Worm (Caenorhabditis elegans) whole organism, L3 larva: ENCODE measurements around the gene sysm-1.

ENCODE experiments used
- R02D3.7 ChIP-seq: fragments of 150-350 bp; optimal IDR thresholded peaks from 2 replicates; lab custom pipeline; 2014; ENCODE audit warnings: missing biosample characterization, missing genetic modification characterization
- ZK546.5 ChIP-seq: sonication (generic microtip); optimal IDR thresholded peaks from 2 replicates; lab custom pipeline; 2017; ENCODE audit warnings: missing biosample characterization, missing genetic modification characterization
- ama-1 ChIP-seq: fragments of 150-350 bp; optimal IDR thresholded peaks from 2 replicates; lab custom pipeline; 2018
- ceh-16 ChIP-seq: sonication (generic microtip); optimal IDR thresholded peaks from 2 replicates; lab custom pipeline; 2017; ENCODE audit warnings: missing biosample characterization, missing genetic modification characterization
- ceh-28 ChIP-seq: fragments of 150-350 bp; optimal IDR thresholded peaks from 2 replicates; lab custom pipeline; 2014; ENCODE audit warnings: missing biosample characterization, missing genetic modification reagents, missing genetic modification characterization
- ceh-82 ChIP-seq: fragments of 150-350 bp; optimal IDR thresholded peaks from 2 replicates; lab custom pipeline; 2014; ENCODE audit warnings: missing biosample characterization, missing genetic modification characterization
- ceh-9 ChIP-seq: sonication (generic microtip); optimal IDR thresholded peaks from 2 replicates; lab custom pipeline; 2018; ENCODE audit warnings: missing biosample characterization, missing genetic modification characterization
- egl-5 ChIP-seq: fragments of 150-350 bp; optimal IDR thresholded peaks from 2 replicates; lab custom pipeline; 2017; ENCODE audit warnings: missing biosample characterization, missing genetic modification reagents, missing genetic modification characterization, inconsistent platforms
- elt-2 ChIP-seq: sonication (generic microtip); optimal IDR thresholded peaks from 2 replicates; lab custom pipeline; 2016; ENCODE audit warnings: missing genetic modification reagents, mild to moderate bottlenecking, missing genetic modification characterization, missing compliant biosample characterization
- fkh-2 ChIP-seq: fragments of 150-350 bp; optimal IDR thresholded peaks from 2 replicates; lab custom pipeline; 2014; ENCODE audit warnings: missing biosample characterization, missing genetic modification reagents, missing genetic modification characterization
- hmg-11 ChIP-seq: sonication (generic microtip); optimal IDR thresholded peaks from 2 replicates; lab custom pipeline; 2016; ENCODE audit warnings: missing genetic modification characterization, missing compliant biosample characterization
- jun-1 ChIP-seq: fragments of 150-350 bp; optimal IDR thresholded peaks from 2 replicates; lab custom pipeline; 2014; ENCODE audit warnings: missing biosample characterization, missing genetic modification reagents, missing genetic modification characterization
- lin-15B ChIP-seq: fragments of 150-350 bp; optimal IDR thresholded peaks from 2 replicates; lab custom pipeline; 2014; ENCODE audit warnings: missing biosample characterization, missing genetic modification characterization
- lin-39 ChIP-seq: fragments of 150-350 bp; optimal IDR thresholded peaks from 2 replicates; lab custom pipeline; 2018; ENCODE audit warnings: missing biosample characterization, missing genetic modification reagents, missing genetic modification characterization
- lsy-12 ChIP-seq: sonication (generic microtip); optimal IDR thresholded peaks from 2 replicates; lab custom pipeline; 2016; ENCODE audit warnings: mild to moderate bottlenecking, missing genetic modification characterization, missing compliant biosample characterization
- mdl-1 ChIP-seq: fragments of 150-350 bp; optimal IDR thresholded peaks from 2 replicates; lab custom pipeline; 2014; ENCODE audit warnings: missing biosample characterization, missing genetic modification characterization
- mml-1 ChIP-seq: fragments of 150-350 bp; sonication (generic microtip); optimal IDR thresholded peaks from 3 replicates; lab custom pipeline; 2014; ENCODE audit warnings: missing biosample characterization, missing genetic modification characterization
- nfya-1 ChIP-seq: sonication (generic microtip); optimal IDR thresholded peaks from 2 replicates; lab custom pipeline; 2017; ENCODE audit warnings: missing genetic modification characterization, mild to moderate bottlenecking, missing compliant biosample characterization, antibody characterized with exemption, moderate library complexity; ENCODE audit not compliant: insufficient read depth
- nhr-11 ChIP-seq: fragments of 150-350 bp; optimal IDR thresholded peaks from 2 replicates; lab custom pipeline; 2014; ENCODE audit warnings: missing biosample characterization, missing genetic modification characterization
- nhr-12 ChIP-seq: fragments of 150-350 bp; optimal IDR thresholded peaks from 2 replicates; lab custom pipeline; 2014; ENCODE audit warnings: missing biosample characterization, missing genetic modification characterization
- nhr-23 ChIP-seq: fragments of 150-350 bp; optimal IDR thresholded peaks from 2 replicates; lab custom pipeline; 2014; ENCODE audit warnings: missing biosample characterization, missing genetic modification reagents, missing genetic modification characterization
- nhr-237 ChIP-seq: fragments of 150-350 bp; optimal IDR thresholded peaks from 2 replicates; lab custom pipeline; 2014; ENCODE audit warnings: missing biosample characterization, missing genetic modification characterization
- nhr-25 ChIP-seq: sonication (generic microtip); optimal IDR thresholded peaks from 2 replicates; lab custom pipeline; 2017; ENCODE audit warnings: missing biosample characterization, missing genetic modification characterization
- nhr-28 ChIP-seq: fragments of 150-350 bp; optimal IDR thresholded peaks from 2 replicates; lab custom pipeline; 2014; ENCODE audit warnings: missing biosample characterization, missing genetic modification characterization
- nhr-43 ChIP-seq: sonication (generic microtip); optimal IDR thresholded peaks from 2 replicates; lab custom pipeline; 2016; ENCODE audit warnings: mild to moderate bottlenecking, missing genetic modification characterization, missing compliant biosample characterization; ENCODE audit not compliant: poor library complexity, severe bottlenecking
- nhr-67 ChIP-seq: fragments of 150-350 bp; optimal IDR thresholded peaks from 2 replicates; lab custom pipeline; 2014; ENCODE audit warnings: missing biosample characterization, missing genetic modification characterization
- nhr-76 ChIP-seq: fragments of 150-350 bp; sonication (generic microtip); optimal IDR thresholded peaks from 5 replicates; lab custom pipeline; 2014; ENCODE audit warnings: missing biosample characterization, missing genetic modification characterization
- nhr-77 ChIP-seq: fragments of 150-350 bp; optimal IDR thresholded peaks from 2 replicates; lab custom pipeline; 2014; ENCODE audit warnings: missing biosample characterization, missing genetic modification characterization
- pha-4 ChIP-seq: fragments of 150-350 bp; optimal IDR thresholded peaks from 2 replicates; lab custom pipeline; 2014; ENCODE audit warnings: missing biosample characterization, missing genetic modification reagents, missing genetic modification characterization
- pqm-1 ChIP-seq: fragments of 150-350 bp; optimal IDR thresholded peaks from 2 replicates; lab custom pipeline; 2017; ENCODE audit warnings: missing biosample characterization, missing genetic modification characterization, inconsistent platforms
- sea-2 ChIP-seq: fragments of 150-350 bp; sonication (generic microtip); optimal IDR thresholded peaks from 4 replicates; lab custom pipeline; 2014; ENCODE audit warnings: missing biosample characterization, missing genetic modification reagents, missing genetic modification characterization
- skn-1 ChIP-seq: fragments of 150-350 bp; optimal IDR thresholded peaks from 2 replicates; lab custom pipeline; 2014; ENCODE audit warnings: missing biosample characterization, missing genetic modification characterization
- snpc-4 ChIP-seq: fragments of 150-350 bp; optimal IDR thresholded peaks from 2 replicates; lab custom pipeline; 2014; ENCODE audit warnings: missing biosample characterization, missing genetic modification characterization
- tbx-2 ChIP-seq: sonication (generic microtip); optimal IDR thresholded peaks from 2 replicates; lab custom pipeline; 2016; ENCODE audit warnings: mild to moderate bottlenecking, missing genetic modification characterization, missing compliant biosample characterization
- zag-1 ChIP-seq: fragments of 150-350 bp; optimal IDR thresholded peaks from 2 replicates; lab custom pipeline; 2014; ENCODE audit warnings: missing biosample characterization, missing genetic modification characterization

The sysm-1 gene

ce11 chrII:9108443-9108842, 25.4 kb upstream of the sysm-1 start, which contains the start of gene dnj-23:
dnj-23 (minus strand) TSS chrII:9108600.
- TF ChIP-seq ceh-16 (tag; lab: Kevin White, UChicago) (no peak), jun-1 (tag; lab: Kevin White, UChicago) (no peak), R02D3.7 (tag; lab: Kevin White, UChicago) (no peak), mml-1 (tag; lab: Kevin White, UChicago) (no peak), nhr-25 (tag; lab: Kevin White, UChicago) (peak; percentile 16), lin-39 (tag; lab: Kevin White, UChicago) (peak; percentile 15), hmg-11 (no peak), elt-2 (tag; lab: Kevin White, UChicago) (no peak), nhr-237 (tag; lab: Kevin White, UChicago) (no peak), pha-4 (tag; lab: Kevin White, UChicago) (peak; percentile 45), sea-2 (no peak), nhr-67 (tag; lab: Kevin White, UChicago) (no peak), ceh-9 (tag; lab: Kevin White, UChicago) (no peak), tbx-2 (tag; lab: Kevin White, UChicago) (no peak), nhr-12 (tag; lab: Kevin White, UChicago) (no peak), ZK546.5 (tag; lab: Kevin White, UChicago) (no peak), mdl-1 (tag; lab: Kevin White, UChicago) (no peak), zag-1 (tag; lab: Kevin White, UChicago) (no peak), skn-1 (peak; percentile 28), nfya-1 (tag; lab: Kevin White, UChicago) (peak; percentile 50), nhr-77 (tag; lab: Kevin White, UChicago) (no peak), lin-15B (peak; percentile 35), egl-5 (tag; lab: Kevin White, UChicago) (no peak), snpc-4 (tag; lab: Kevin White, UChicago) (no peak), nhr-76 (tag; lab: Kevin White, UChicago) (no peak), ceh-82 (tag; lab: Kevin White, UChicago) (no peak), ama-1 (lab: Kevin White, UChicago) (no peak)
- TF ChIP-seq, all 47 proteins: peak for 6

ce11 chrII:9107095-9107769, 24.2 kb upstream of the sysm-1 start, which contains the start of gene dyrb-1:
dyrb-1 (minus strand) TSS chrII:9107145.
- TF ChIP-seq ceh-82 (tag; lab: Kevin White, UChicago) (no peak), nhr-28 (tag; lab: Kevin White, UChicago) (no peak), elt-2 (tag; lab: Kevin White, UChicago) (no peak)

- TF ChIP-seq pqm-1 (tag; lab: Kevin White, UChicago) (no peak), nhr-11 (tag; lab: Kevin White, UChicago) (no peak), nhr-67 (tag; lab: Kevin White, UChicago) (no peak)
Measured at ce11 chrII:9100798-9101197, 17.8 kb upstream of the sysm-1 start, which contains the start of gene T24H10.5. T24H10.5 (plus strand) TSS chrII:9101098.

- TF ChIP-seq sea-2 (no peak), nhr-28 (tag; lab: Kevin White, UChicago) (no peak), nhr-11 (tag; lab: Kevin White, UChicago) (no peak), nhr-23 (tag; lab: Kevin White, UChicago) (peak; percentile 65), nfya-1 (tag; lab: Kevin White, UChicago) (peak; percentile 72), ceh-16 (tag; lab: Kevin White, UChicago) (no peak), elt-2 (tag; lab: Kevin White, UChicago) (peak; percentile 30), lsy-12 (tag; lab: Kevin White, UChicago) (peak; percentile 14), pha-4 (tag; lab: Kevin White, UChicago) (peak; percentile 72), nhr-25 (tag; lab: Kevin White, UChicago) (peak; percentile 51), mdl-1 (tag; lab: Kevin White, UChicago) (no peak), skn-1 (peak; percentile 72), fkh-2 (tag; lab: Kevin White, UChicago) (no peak), ceh-28 (tag; lab: Kevin White, UChicago) (peak; percentile 28), nhr-43 (tag; lab: Kevin White, UChicago) (peak; percentile 48), snpc-4 (tag; lab: Kevin White, UChicago) (peak; percentile 56), tbx-2 (tag; lab: Kevin White, UChicago) (peak; percentile 55), R02D3.7 (tag; lab: Kevin White, UChicago) (peak; percentile 25), pqm-1 (tag; lab: Kevin White, UChicago) (peak; percentile 12), hmg-11 (peak; percentile 44), lin-15B (peak; percentile 67)
Measured at ce11 chrII:9099017-9099416, 16.0 kb upstream of the sysm-1 start, which contains the start of gene T24H10.1. T24H10.1 (plus strand) TSS chrII:9099371.
